Fruit fly (Drosophila melanogaster) S2 (cell line): Measurements from ENCODE around the gene CG6753.

Experiments
- CG8478 ChIP-seq: fragments of >200 bp; optimal IDR thresholded peaks from 2 replicates; lab custom pipeline; 2018
- CTCF ChIP-seq, 2 experiments: fragments of >200 bp; optimal IDR thresholded peaks; 2 replicates each; lab custom pipeline; 2018

DNA sequence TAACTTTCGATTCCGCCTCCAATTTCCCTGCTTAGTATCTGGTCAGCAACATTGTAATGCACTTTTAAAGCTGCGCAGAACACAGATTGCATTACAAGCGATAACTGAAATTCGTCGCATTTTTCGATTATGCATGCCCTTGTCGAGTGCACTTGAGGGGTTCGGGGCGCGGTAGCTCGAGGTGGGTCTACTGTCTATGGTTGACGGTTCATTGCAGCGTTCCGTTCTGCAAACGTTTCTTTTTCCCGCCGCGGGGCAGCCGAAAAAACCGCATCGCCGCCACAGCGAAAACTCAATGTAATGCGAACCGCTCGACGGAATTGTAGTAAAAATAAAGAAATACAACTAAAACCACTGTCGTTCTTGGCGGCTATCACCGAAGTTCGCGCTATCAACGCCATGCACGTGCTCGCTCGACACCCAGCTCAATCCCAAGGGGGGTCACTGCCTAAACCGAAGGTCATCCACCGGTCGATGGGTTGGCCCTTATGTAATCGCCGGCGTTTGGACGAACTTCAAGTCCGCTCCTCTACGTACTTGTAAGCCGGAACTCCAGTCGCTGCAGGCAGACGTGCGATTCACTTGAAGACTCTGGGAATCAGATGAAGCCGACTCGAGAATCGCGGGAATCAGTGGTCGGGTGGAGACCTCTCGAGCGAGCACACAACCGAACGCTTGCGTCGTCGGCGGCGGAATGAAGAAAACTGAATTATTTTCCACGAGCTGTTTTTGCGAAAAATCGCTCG, 46.6 kb upstream of the CG6753 start, which contains the start of gene kar:
- TF ChIP-seq CG8478 (no peak), CTCF (optimal IDR thresholded peaks at IDR 0.05; lab: Kevin White, UChicago) (no peak)
